Worm (Caenorhabditis elegans) whole organism, L1 larva: ENCODE results near the gene F58A6.2.

ENCODE experiments used
- ceh-82 ChIP-seq, 3 experiments: fragments of 150-350 bp in 1 of 3; sonication (generic microtip) in 2 of 3; optimal IDR thresholded peaks; 2 replicates each; lab custom pipeline; 2014 to 2017; ENCODE audit warnings: missing biosample characterization in 3 of 3, missing genetic modification characterization in 3 of 3
- dpl-1 ChIP-seq, 3 experiments: fragments of 150-350 bp in 2 of 3; sonication (generic microtip) in 1 of 3; optimal IDR thresholded peaks; 2 replicates each; lab custom pipeline; 2014 to 2017; ENCODE audit warnings: missing biosample characterization in 3 of 3, missing genetic modification characterization in 3 of 3, missing genetic modification reagents in 3 of 3
- elt-2 ChIP-seq: sonication (generic microtip); optimal IDR thresholded peaks from 2 replicates; lab custom pipeline; 2016; ENCODE audit warnings: missing genetic modification characterization, mild to moderate bottlenecking, inconsistent platforms, missing compliant biosample characterization, missing genetic modification reagents
- nhr-237 ChIP-seq: fragments of 150-350 bp; optimal IDR thresholded peaks from 2 replicates; lab custom pipeline; 2014; ENCODE audit warnings: missing biosample characterization, missing genetic modification characterization
- nhr-90 ChIP-seq: sonication (generic microtip); optimal IDR thresholded peaks from 2 replicates; lab custom pipeline; 2016; ENCODE audit warnings: mild to moderate bottlenecking, missing genetic modification characterization, missing compliant biosample characterization; ENCODE audit not compliant: poor library complexity
- pqm-1 ChIP-seq: sonication (generic microtip); optimal IDR thresholded peaks from 3 replicates; lab custom pipeline; 2017; ENCODE audit warnings: missing biosample characterization, missing genetic modification characterization
- snpc-4 ChIP-seq: fragments of 150-350 bp; optimal IDR thresholded peaks from 2 replicates; lab custom pipeline; 2014; ENCODE audit warnings: missing biosample characterization, missing genetic modification characterization
- unc-62 ChIP-seq: fragments of 150-350 bp; optimal IDR thresholded peaks from 2 replicates; lab custom pipeline; 2014; ENCODE audit warnings: missing biosample characterization, missing genetic modification reagents, missing genetic modification characterization
- zag-1 ChIP-seq: fragments of 150-350 bp; optimal IDR thresholded peaks from 2 replicates; lab custom pipeline; 2014; ENCODE audit warnings: missing biosample characterization, missing genetic modification characterization
- zip-4 ChIP-seq: fragments of 200-800 bp; sonication (Bioruptor generic); optimal IDR thresholded peaks from 2 replicates; lab custom pipeline; 2018; ENCODE audit warnings: mild to moderate bottlenecking, missing genetic modification characterization, moderate library complexity, missing compliant biosample characterization

ce11 chrII:5184661-5185545, 48.4 kb downstream of the F58A6.2 start:
- TF ChIP-seq ceh-82 (tag; optimal IDR thresholded peaks at IDR 0.05; lab: Kevin White, UChicago) (no peak), dpl-1 (GFP tag; optimal IDR thresholded peaks at IDR 0.05; lab: Kevin White, UChicago) (no peak), snpc-4 (no peak), nhr-237 (tag; lab: Kevin White, UChicago) (no peak), zag-1 (tag; lab: Kevin White, UChicago) (no peak), pqm-1 (no peak), elt-2 (tag; lab: Kevin White, UChicago) (peak; percentile 98), nhr-90 (tag; lab: Kevin White, UChicago) (no peak), unc-62 (GFP tag; lab: Kevin White, UChicago) (no peak), zip-4 (GFP tag; lab: Kevin White, UChicago) (no peak)
